Worm (Caenorhabditis elegans): ENCODE measurements around the gene ttr-54.

Gene ttr-54

ce11 chrIV:10151439-10151997, 4.1 kb upstream of the ttr-54 start, which contains the start of gene copg-1 (continued):
- TF ChIP-seq pha-4 (GFP tag; IDR thresholded peaks at IDR 0.05): no peak
- no peak for TF ChIP-seq pha-4 (tag; optimal IDR thresholded peaks at IDR 0.05)
- peak in 1 of 2 experiments; percentile 9 for TF ChIP-seq mdl-1 (tag; optimal IDR thresholded peaks at IDR 0.05)
- 0 out of 2 replicates have a peak, but pooled peaks have one; percentile 7 for TF ChIP-seq dmd-6 (GFP tag; IDR thresholded peaks at IDR 0.05)
- TF ChIP-seq mep-1 (tag; optimal IDR thresholded peaks at IDR 0.05): peak; percentile 42
- no peak for TF ChIP-seq spr-1 (tag; optimal IDR thresholded peaks at IDR 0.05)
- no peak for TF ChIP-seq snpc-1.2 (GFP tag; IDR thresholded peaks at IDR 0.05)
- no peak for TF ChIP-seq madf-9 (GFP tag; conservative IDR thresholded peaks at IDR 0.05)
- TF ChIP-seq nhr-237 (tag; optimal IDR thresholded peaks at IDR 0.05): no peak
- TF ChIP-seq nhr-28 (tag; optimal IDR thresholded peaks at IDR 0.05): peak; percentile 28
- TF ChIP-seq jun-1 (tag; optimal IDR thresholded peaks at IDR 0.05): no peak
- no peak for TF ChIP-seq tra-1 (GFP tag; IDR thresholded peaks at IDR 0.05)
- TF ChIP-seq ZK546.5 (tag; optimal IDR thresholded peaks at IDR 0.05): no peak
- TF ChIP-seq daf-12 (tag; optimal IDR thresholded peaks at IDR 0.05): no peak
- peak; percentile 28 for TF ChIP-seq nhr-6 (tag; optimal IDR thresholded peaks at IDR 0.05)
- no peak for TF ChIP-seq nhr-42 (GFP tag; IDR thresholded peaks at IDR 0.05)

- TF ChIP-seq nhr-6 (tag; optimal IDR thresholded peaks at IDR 0.05): no peak
- peak in 1 of 2 experiments; percentile 95 for TF ChIP-seq unc-62 (GFP tag; optimal IDR thresholded peaks at IDR 0.05 in 1 of 2)
- no peak for TF ChIP-seq unc-62 (tag; optimal IDR thresholded peaks at IDR 0.05)
- TF ChIP-seq arid-1 (GFP tag; conservative IDR thresholded peaks at IDR 0.05): no peak
Measured at ce11 chrIV:10153479-10153878, 2.1 kb upstream of the ttr-54 start.

- TF ChIP-seq ZK337.2 (GFP tag; IDR thresholded peaks at IDR 0.05) (no peak), daf-16 (GFP tag; optimal IDR thresholded peaks at IDR 0.05) (no peak), daf-16 (tag; optimal IDR thresholded peaks at IDR 0.05) (no peak), snpc-1.2 (GFP tag; IDR thresholded peaks at IDR 0.05) (peak; percentile 63; the same call in 1 of the 2 replicates)
Measured at ce11 chrIV:10157034-10157433, 1.5 kb downstream of the ttr-54 start.

DNA sequence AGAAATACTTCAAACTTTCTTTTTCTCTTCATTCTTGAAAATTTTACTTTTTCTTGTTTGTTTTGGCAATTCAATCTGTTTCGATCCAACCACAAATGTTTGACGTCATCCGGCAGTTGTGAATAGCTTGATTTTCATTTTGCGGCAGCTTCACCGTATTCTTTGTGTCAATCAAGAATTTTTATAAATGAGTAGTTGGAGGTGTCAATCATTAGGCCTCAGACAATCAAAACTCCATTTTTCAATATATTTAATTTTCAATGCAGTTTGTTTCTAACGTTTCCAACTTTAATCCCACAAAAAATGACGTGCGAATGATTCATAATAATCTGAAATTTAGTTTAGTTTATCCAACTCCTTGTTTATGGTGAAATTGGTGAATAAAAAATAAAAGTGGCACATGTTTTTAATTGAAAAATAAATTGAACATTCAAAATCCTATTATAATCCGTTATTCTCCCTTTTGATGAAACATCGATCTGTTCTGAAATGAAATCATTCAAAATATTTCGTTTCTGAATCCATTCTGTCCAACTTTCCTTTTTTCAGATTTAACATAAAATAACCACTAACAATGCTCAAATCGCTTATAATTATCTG, 2.0 kb downstream of the ttr-54 start, which contains the start of gene ttr-53:
Gene ttr-53, plus strand, starts transcription at position 550 of the 600 bp plus-strand sequence.
- TF ChIP-seq unc-130 (GFP tag; optimal IDR thresholded peaks at IDR 0.05) (no peak), aha-1 (tag) (peak; percentile 30), dmd-6 (GFP tag; IDR thresholded peaks at IDR 0.05) (0 out of 2 replicates have a peak, but pooled peaks have one; percentile 11)

- no peak for TF ChIP-seq nhr-6 (tag; optimal IDR thresholded peaks at IDR 0.05)
- no peak for TF ChIP-seq sdz-12 (GFP tag; optimal IDR thresholded peaks at IDR 0.05)
- TF ChIP-seq daf-19 (GFP tag; conservative IDR thresholded peaks at IDR 0.05): 0 out of 2 replicates have a peak, but pooled peaks have one; percentile 13
- TF ChIP-seq T26A8.4 (GFP tag; IDR thresholded peaks at IDR 0.05): no peak
Measured at ce11 chrIV:10161706-10162105, 6.1 kb downstream of the ttr-54 start, which contains the start of gene pps-1. Gene pps-1, plus strand, starts transcription at chrIV:10162006.

ce11 chrIV:10164086-10164485, 8.5 kb downstream of the ttr-54 start:
- TF ChIP-seq lin-38 (GFP tag; IDR thresholded peaks at IDR 0.05) (peak; percentile 28; the same call in 1 of the 2 replicates), gei-8 (GFP tag; optimal IDR thresholded peaks at IDR 0.05) (no peak)

ce11 chrIV:10170808-10171207, 15.2 kb downstream of the ttr-54 start:
- TF ChIP-seq lin-38 (GFP tag; IDR thresholded peaks at IDR 0.05): no peak
- TF ChIP-seq unc-39 (tag; optimal IDR thresholded peaks at IDR 0.05): no peak
- TF ChIP-seq lin-29 (GFP tag; IDR thresholded peaks at IDR 0.05): no peak
- TF ChIP-seq aha-1 (tag): peak; percentile 20
- no peak for TF ChIP-seq F49E8.2 (tag; optimal IDR thresholded peaks at IDR 0.05; ENCODE audit: borderline replicate concordance)
- no peak for TF ChIP-seq dmd-8 (GFP tag; IDR thresholded peaks at IDR 0.05)
- no peak for TF ChIP-seq ceh-44 (GFP tag; IDR thresholded peaks at IDR 0.05)
- TF ChIP-seq nhr-76 (tag; optimal IDR thresholded peaks at IDR 0.05): no peak
- TF ChIP-seq zfp-2 (tag; optimal IDR thresholded peaks at IDR 0.05): no peak
- TF ChIP-seq pqm-1 (tag; optimal IDR thresholded peaks at IDR 0.05): no peak
- TF ChIP-seq lin-13 (GFP tag; optimal IDR thresholded peaks at IDR 0.05): no peak
- TF ChIP-seq Y75B8A.6 (GFP tag; IDR thresholded peaks at IDR 0.05): no peak
- no peak for TF ChIP-seq lin-39 (tag; optimal IDR thresholded peaks at IDR 0.05)
- no peak for TF ChIP-seq tra-1 (GFP tag; IDR thresholded peaks at IDR 0.05)
- no peak for TF ChIP-seq F26F4.8 (GFP tag; conservative IDR thresholded peaks at IDR 0.05)

Data from whole organism, L4 larva.